Worm (Caenorhabditis elegans) whole organism, L4/young adult: ENCODE measurements around the gene R151.2.

Source experiments
- W03F9.2 ChIP-seq: fragments of 150-350 bp; optimal IDR thresholded peaks from 2 replicates; lab custom pipeline; 2014; ENCODE audit warnings: missing biosample characterization, missing genetic modification characterization
- dao-5 ChIP-seq: sonication (generic microtip); optimal IDR thresholded peaks from 2 replicates; lab custom pipeline; 2016; ENCODE audit warnings: missing genotype, missing genetic modification characterization, moderate library complexity, missing compliant biosample characterization
- him-1 ChIP-seq: sonication (generic microtip); optimal IDR thresholded peaks from 2 replicates; lab custom pipeline; 2016; ENCODE audit warnings: missing genotype, missing genetic modification reagents, missing genetic modification characterization, missing compliant biosample characterization

DNA sequence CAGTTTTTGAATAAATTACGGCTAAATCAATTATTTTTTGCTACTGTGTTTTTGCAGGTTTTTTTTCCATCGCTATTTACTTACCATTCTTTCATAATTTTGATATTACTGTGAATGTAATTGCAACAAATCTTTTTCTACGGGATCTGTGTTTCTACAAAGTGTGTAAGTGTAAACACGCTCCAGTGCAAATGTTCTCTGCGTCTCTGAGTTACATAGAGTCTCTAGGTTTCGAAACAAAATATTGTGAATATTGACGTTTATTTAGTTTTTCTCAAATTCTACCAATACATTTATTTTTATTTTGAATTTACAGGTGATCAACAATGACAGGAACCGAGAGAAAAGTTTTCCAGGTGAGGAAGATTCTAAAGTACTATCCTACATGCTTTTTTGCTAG lies 25.7 kb upstream of the R151.2 start, which contains the start of gene yju-2:
- no peak for TF ChIP-seq him-1
- no peak for TF ChIP-seq dao-5 (tag; lab: Kevin White, UChicago)
- no peak for TF ChIP-seq W03F9.2
